Worm (Caenorhabditis elegans) whole organism, midembryonic: ENCODE results near the gene F22B5.5.

Experiments used
- cog-1 ChIP-seq: sonication (generic microtip); optimal IDR thresholded peaks from 2 replicates; lab custom pipeline; 2016; ENCODE audit warnings: missing genetic modification characterization, missing compliant biosample characterization
- flt-1 ChIP-seq: fragments of 200-800 bp; sonication (Bioruptor generic); IDR thresholded peaks from 2 replicates; pipeline ENCODE4 v1.3.6; 2022; ENCODE audit warnings: missing genetic modification characterization, missing compliant biosample characterization
- med-1 ChIP-seq: sonication (generic microtip); optimal IDR thresholded peaks from 2 replicates; lab custom pipeline; 2017; ENCODE audit warnings: missing genetic modification characterization, mild to moderate bottlenecking, missing compliant biosample characterization, antibody characterized with exemption, missing genetic modification reagents; ENCODE audit not compliant: insufficient read depth
- tab-1 ChIP-seq: fragments of 200-800 bp; sonication (Bioruptor generic); IDR thresholded peaks from 2 replicates; pipeline ENCODE4 v1.3.6; 2022; ENCODE audit warnings: missing genetic modification characterization, missing compliant biosample characterization
- ztf-23 ChIP-seq: fragments of 200-800 bp; sonication (Bioruptor generic); IDR thresholded peaks from 2 replicates; pipeline ENCODE4 v1.3.6; 2022; ENCODE audit warnings: missing genetic modification reagents, missing genetic modification characterization, missing compliant biosample characterization

DNA sequence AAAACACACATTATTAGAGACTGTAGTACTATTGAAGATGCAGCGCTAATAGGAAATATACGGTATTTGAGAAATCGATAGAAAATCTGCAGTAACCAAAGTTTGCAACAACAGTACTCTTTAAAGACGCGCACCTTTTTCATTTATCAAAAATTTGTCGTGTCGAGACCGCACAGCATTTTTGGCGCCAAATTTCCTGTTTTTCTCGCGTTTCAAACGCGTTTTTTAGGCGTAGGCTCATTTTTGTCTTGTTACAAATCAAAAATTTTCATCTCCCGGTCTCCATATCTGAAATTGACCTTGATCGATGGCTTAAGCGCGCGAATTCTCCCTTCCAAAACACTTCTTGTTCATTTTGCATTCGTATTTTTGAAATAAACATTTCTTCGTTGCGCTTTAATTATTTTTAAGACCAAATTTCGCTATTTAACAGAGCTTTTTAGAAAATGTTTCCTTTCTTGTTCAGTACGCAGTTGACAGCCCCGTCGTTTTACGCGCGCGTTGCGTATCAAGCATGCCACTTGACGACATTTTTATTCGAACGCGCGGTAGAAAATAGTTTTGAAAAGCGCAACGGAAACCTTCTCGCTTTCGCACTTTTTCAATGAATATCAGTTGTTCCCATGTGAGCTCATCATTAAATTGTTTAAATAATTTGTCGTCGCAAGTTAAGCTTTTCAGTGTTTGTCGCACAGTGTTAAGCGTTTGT is 2.4 kb upstream of the F22B5.5 start:
- no peak for TF ChIP-seq cog-1 (tag; lab: Kevin White, UChicago)
- no peak for TF ChIP-seq med-1 (GFP tag; lab: Kevin White, UChicago)
- no peak for TF ChIP-seq flt-1 (GFP tag; lab: Robert Waterston, UW)
- TF ChIP-seq ztf-23 (GFP tag; lab: Robert Waterston, UW): no peak
- TF ChIP-seq tab-1 (GFP tag; lab: Robert Waterston, UW): no peak
